Fruit fly (Drosophila melanogaster) whole organism: ENCODE measurements around the gene Cln7.

Source experiments
- pan ChIP-seq: fragments of >200 bp; optimal IDR thresholded peaks from 2 replicates; lab custom pipeline; 2017
- psq ChIP-seq: fragments of >200 bp; optimal IDR thresholded peaks from 2 replicates; lab custom pipeline; 2017

dm6 chr3L:7314133-7314532, 30.9 kb downstream of the Cln7 start:
- TF ChIP-seq pan (lab: Kevin White, UChicago) (no peak), psq (lab: Kevin White, UChicago) (no peak)
